Worm (Caenorhabditis elegans) whole organism, young adult: ENCODE measurements around the gene F20B6.9.
A peak's percentile ranks its signal among the peaks of the same experiment; 100 is the strongest.

ENCODE experiments used
- B0035.1 ChIP-seq: sonication (generic microtip); optimal IDR thresholded peaks from 2 replicates; lab custom pipeline; 2016; ENCODE audit warnings: missing genetic modification characterization, mild to moderate bottlenecking, missing compliant biosample characterization, missing genotype, missing genetic modification reagents
- B0261.1 ChIP-seq: sonication (generic microtip); optimal IDR thresholded peaks from 2 replicates; lab custom pipeline; 2016; ENCODE audit warnings: mild to moderate bottlenecking, missing genetic modification characterization, moderate library complexity, missing compliant biosample characterization
- B0336.3 ChIP-seq: fragments of 200-800 bp; sonication (Bioruptor generic); IDR thresholded peaks from 2 replicates; pipeline ENCODE4 v1.3.6; 2022; ENCODE audit warnings: missing genetic modification characterization, missing compliant biosample characterization
- C17E4.6 ChIP-seq: fragments of 200-800 bp; sonication (Bioruptor generic); IDR thresholded peaks from 2 replicates; pipeline ENCODE4 v1.3.6; 2022; ENCODE audit warnings: missing genetic modification reagents, missing genetic modification characterization, missing compliant biosample characterization
- F22D6.2 ChIP-seq: sonication (generic microtip); optimal IDR thresholded peaks from 2 replicates; lab custom pipeline; 2016; ENCODE audit warnings: mild to moderate bottlenecking, missing genetic modification characterization, missing compliant biosample characterization
- Y56A3A.18 ChIP-seq: fragments of 200-800 bp; sonication (Bioruptor generic); IDR thresholded peaks from 2 replicates; pipeline ENCODE4 v1.3.6; 2022; ENCODE audit warnings: missing genetic modification reagents, missing genetic modification characterization, missing compliant biosample characterization
- Y67H2A.10 ChIP-seq: fragments of 200-800 bp; sonication (Bioruptor generic); conservative IDR thresholded peaks from 2 replicates; pipeline ENCODE4 v1.3.6; 2022; ENCODE audit warnings: missing genetic modification reagents, missing genetic modification characterization, missing compliant biosample characterization
- Y95B8A.8 ChIP-seq: fragments of 200-800 bp; sonication (Bioruptor generic); IDR thresholded peaks from 2 replicates; pipeline ENCODE4 v1.3.6; 2022; ENCODE audit warnings: missing genetic modification reagents, missing genetic modification characterization, missing compliant biosample characterization
- ZK185.1 ChIP-seq: sonication (generic microtip); optimal IDR thresholded peaks from 2 replicates; lab custom pipeline; 2016; ENCODE audit warnings: mild to moderate bottlenecking, missing genetic modification characterization, missing compliant biosample characterization; ENCODE audit not compliant: poor library complexity, severe bottlenecking
- aptf-2 ChIP-seq: fragments of 200-800 bp; sonication (Bioruptor generic); conservative IDR thresholded peaks from 2 replicates; pipeline ENCODE4 v1.3.6; 2022; ENCODE audit warnings: missing genetic modification reagents, missing genetic modification characterization, missing compliant biosample characterization
- atf-7 ChIP-seq: sonication (generic microtip); optimal IDR thresholded peaks from 2 replicates; lab custom pipeline; 2017; ENCODE audit warnings: mild to moderate bottlenecking, missing genetic modification characterization, missing compliant biosample characterization
- attf-6 ChIP-seq: fragments of 200-800 bp; sonication (Bioruptor generic); IDR thresholded peaks from 2 replicates; pipeline ENCODE4 v1.3.6; 2022; ENCODE audit warnings: missing genetic modification reagents, missing genetic modification characterization, missing compliant biosample characterization
- cebp-2 ChIP-seq: fragments of 200-800 bp; sonication (Bioruptor generic); IDR thresholded peaks from 2 replicates; pipeline ENCODE4 v1.3.6; 2022; ENCODE audit warnings: missing genetic modification characterization, missing compliant biosample characterization
- ceh-100 ChIP-seq: fragments of 200-800 bp; sonication (Bioruptor generic); IDR thresholded peaks from 2 replicates; pipeline ENCODE4 v1.3.6; 2022; ENCODE audit warnings: missing genetic modification reagents, missing genetic modification characterization, missing compliant biosample characterization
- chd-7 ChIP-seq: sonication (generic microtip); optimal IDR thresholded peaks from 2 replicates; lab custom pipeline; 2016; ENCODE audit warnings: mild to moderate bottlenecking, missing genetic modification characterization, moderate library complexity, missing compliant biosample characterization
- egrh-3 ChIP-seq: fragments of 200-800 bp; sonication (Bioruptor generic); IDR thresholded peaks from 2 replicates; pipeline ENCODE4 v1.3.6; 2022; ENCODE audit warnings: missing genetic modification reagents, missing genetic modification characterization, missing compliant biosample characterization
- ekl-4 ChIP-seq: fragments of 200-800 bp; sonication (Bioruptor generic); IDR thresholded peaks from 2 replicates; pipeline ENCODE4 v1.3.6; 2022; ENCODE audit warnings: missing genetic modification reagents, missing genetic modification characterization, missing compliant biosample characterization
- fkh-3 ChIP-seq: sonication (generic microtip); optimal IDR thresholded peaks from 2 replicates; lab custom pipeline; 2016; ENCODE audit warnings: mild to moderate bottlenecking, missing genetic modification characterization, missing compliant biosample characterization
- gei-17 ChIP-seq: fragments of 200-800 bp; sonication (Bioruptor generic); optimal IDR thresholded peaks from 2 replicates; lab custom pipeline; 2018; ENCODE audit warnings: mild to moderate bottlenecking, missing genetic modification characterization, missing compliant biosample characterization
- hmg-20 ChIP-seq: fragments of 200-800 bp; sonication (Bioruptor generic); IDR thresholded peaks from 2 replicates; pipeline ENCODE4 v1.3.6; 2022; ENCODE audit warnings: missing genetic modification reagents, missing genetic modification characterization, missing compliant biosample characterization
- let-607 ChIP-seq, 2 experiments: fragments of 200-800 bp in 1 of 2; sonication (Bioruptor generic) in 1 of 2; sonication (generic microtip) in 1 of 2; optimal IDR thresholded peaks; 2 replicates each; lab custom pipeline; 2016 to 2018; ENCODE audit warnings: mild to moderate bottlenecking in 2 of 2, missing compliant biosample characterization in 2 of 2, missing genetic modification characterization in 2 of 2, moderate library complexity in 2 of 2, missing genotype in 1 of 2
- lin-40 ChIP-seq: sonication (generic microtip); optimal IDR thresholded peaks from 2 replicates; lab custom pipeline; 2016; ENCODE audit warnings: missing genetic modification characterization, mild to moderate bottlenecking, missing compliant biosample characterization, missing genotype, missing genetic modification reagents
- lin-54 ChIP-seq: fragments of 200-800 bp; sonication (Bioruptor generic); optimal IDR thresholded peaks from 2 replicates; lab custom pipeline; 2018; ENCODE audit warnings: mild to moderate bottlenecking, missing genetic modification characterization, missing compliant biosample characterization
- madf-10 ChIP-seq: sonication (generic microtip); optimal IDR thresholded peaks from 2 replicates; lab custom pipeline; 2016; ENCODE audit warnings: mild to moderate bottlenecking, missing genetic modification characterization, missing compliant biosample characterization
- madf-3 ChIP-seq: fragments of 200-800 bp; sonication (Bioruptor generic); IDR thresholded peaks from 2 replicates; pipeline ENCODE4 v1.3.6; 2022; ENCODE audit warnings: missing genetic modification reagents, missing genetic modification characterization, missing compliant biosample characterization
- madf-6 ChIP-seq: fragments of 200-800 bp; sonication (Bioruptor generic); IDR thresholded peaks from 2 replicates; pipeline ENCODE4 v1.3.6; 2022; ENCODE audit warnings: missing genetic modification reagents, missing genetic modification characterization, missing compliant biosample characterization
- madf-8 ChIP-seq: fragments of 200-800 bp; sonication (Bioruptor generic); conservative IDR thresholded peaks from 2 replicates; pipeline ENCODE4 v1.3.6; 2022; ENCODE audit warnings: missing genetic modification reagents, missing genetic modification characterization, missing compliant biosample characterization
- nfyb-1 ChIP-seq: fragments of 200-800 bp; sonication (Bioruptor generic); IDR thresholded peaks from 2 replicates; pipeline ENCODE4 v1.3.6; 2022; ENCODE audit warnings: missing genetic modification reagents, missing genetic modification characterization, missing compliant biosample characterization
- nhr-120 ChIP-seq: fragments of 200-800 bp; sonication (Bioruptor generic); IDR thresholded peaks from 2 replicates; pipeline ENCODE4 v1.3.6; 2022; ENCODE audit warnings: missing genetic modification characterization, missing compliant biosample characterization
- nhr-27 ChIP-seq: fragments of 200-800 bp; sonication (Bioruptor generic); optimal IDR thresholded peaks from 2 replicates; lab custom pipeline; 2018; ENCODE audit warnings: mild to moderate bottlenecking, missing genetic modification characterization, moderate library complexity, missing compliant biosample characterization
- nhr-90 ChIP-seq: sonication (generic microtip); optimal IDR thresholded peaks from 2 replicates; lab custom pipeline; 2016; ENCODE audit warnings: missing genotype, mild to moderate bottlenecking, missing genetic modification characterization, missing compliant biosample characterization
- pbrm-1 ChIP-seq: fragments of 200-800 bp; sonication (Bioruptor generic); IDR thresholded peaks from 2 replicates; pipeline ENCODE4 v1.3.6; 2022; ENCODE audit warnings: missing genetic modification reagents, missing genetic modification characterization, missing compliant biosample characterization
- repo-1 ChIP-seq: sonication (generic microtip); optimal IDR thresholded peaks from 2 replicates; lab custom pipeline; 2017; ENCODE audit warnings: mild to moderate bottlenecking, missing genetic modification characterization, missing compliant biosample characterization
- snpc-4 ChIP-seq, 5 experiments: fragments of 150-350 bp in 1 of 5; sonication (generic microtip) in 4 of 5; optimal IDR thresholded peaks; 2 replicates each; lab custom pipeline; 2014 to 2018; ENCODE audit warnings: missing genetic modification characterization in 5 of 5, missing biosample characterization in 3 of 5, antibody characterized with exemption in 2 of 5, mild to moderate bottlenecking in 2 of 5, missing compliant biosample characterization in 2 of 5, missing genotype in 2 of 5, moderate library complexity in 2 of 5, missing genetic modification reagents in 1 of 5
- tbp1 ChIP-seq: fragments of 200-800 bp; sonication (Bioruptor generic); optimal IDR thresholded peaks from 2 replicates; lab custom pipeline; 2018; ENCODE audit warnings: mild to moderate bottlenecking, missing genetic modification characterization, missing compliant biosample characterization
- tlf-1 ChIP-seq: fragments of 200-800 bp; sonication (Bioruptor generic); optimal IDR thresholded peaks from 2 replicates; lab custom pipeline; 2018; ENCODE audit warnings: mild to moderate bottlenecking, missing genetic modification characterization, missing compliant biosample characterization
- zfh-2 ChIP-seq: fragments of 200-800 bp; sonication (Bioruptor generic); conservative IDR thresholded peaks from 2 replicates; pipeline ENCODE4 v1.3.6; 2022; ENCODE audit warnings: missing genetic modification reagents, missing genetic modification characterization, missing compliant biosample characterization
- zim-3 ChIP-seq: sonication (generic microtip); optimal IDR thresholded peaks from 2 replicates; lab custom pipeline; 2017; ENCODE audit warnings: mild to moderate bottlenecking, missing genetic modification characterization, moderate library complexity, missing compliant biosample characterization
- ztf-26 ChIP-seq: sonication (generic microtip); optimal IDR thresholded peaks from 2 replicates; lab custom pipeline; 2017; ENCODE audit warnings: missing genetic modification characterization, missing compliant biosample characterization
- ztf-28 ChIP-seq: fragments of 200-800 bp; sonication (Bioruptor generic); IDR thresholded peaks from 2 replicates; pipeline ENCODE4 v1.3.6; 2022; ENCODE audit warnings: missing genetic modification reagents, missing genetic modification characterization, missing compliant biosample characterization
- ztf-3 ChIP-seq: fragments of 200-800 bp; sonication (Bioruptor generic); optimal IDR thresholded peaks from 2 replicates; lab custom pipeline; 2018; ENCODE audit warnings: mild to moderate bottlenecking, missing genetic modification characterization, missing compliant biosample characterization

Gene F20B6.9

DNA sequence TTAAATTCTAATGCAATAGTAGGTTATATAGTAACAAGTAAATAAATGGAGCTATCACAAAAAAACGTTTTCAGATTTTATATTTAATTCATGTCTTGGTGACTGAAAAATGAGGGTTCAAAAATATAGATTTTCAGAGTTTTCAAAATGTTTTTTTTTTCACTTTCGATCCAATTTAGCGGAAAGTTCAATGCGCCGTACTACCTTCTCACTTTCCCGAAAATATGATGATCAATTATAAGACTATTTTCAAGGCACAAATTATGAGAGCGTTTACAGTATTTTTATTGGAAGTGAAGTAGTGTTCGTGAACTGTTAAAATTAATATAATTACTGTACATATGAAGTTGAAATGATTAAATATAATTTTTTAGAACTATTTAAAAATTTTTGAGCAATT, 14.2 kb downstream of the F20B6.9 start:
- TF ChIP-seq lin-54 (GFP tag; lab: Kevin White, UChicago) (no peak), B0261.1 (tag; lab: Kevin White, UChicago) (no peak), cebp-2 (GFP tag; lab: Robert Waterston, UW) (no peak), repo-1 (tag; lab: Kevin White, UChicago) (peak; percentile 90), pbrm-1 (no peak), B0336.3 (GFP tag; lab: Robert Waterston, UW) (peak; percentile 45; the same call in 1 of the 2 replicates), nhr-90 (tag; lab: Kevin White, UChicago) (peak; percentile 40), zim-3 (tag; lab: Kevin White, UChicago) (peak; percentile 42), fkh-3 (peak; percentile 60), aptf-2 (GFP tag; lab: Robert Waterston, UW) (no peak), madf-6 (GFP tag; lab: Robert Waterston, UW) (no peak), Y67H2A.10 (GFP tag; lab: Robert Waterston, UW) (no peak), tlf-1 (GFP tag; lab: Kevin White, UChicago) (peak; percentile 42), lin-40 (tag; lab: Kevin White, UChicago) (peak; percentile 68), madf-10 (tag; lab: Kevin White, UChicago) (peak; percentile 36), egrh-3 (GFP tag; lab: Robert Waterston, UW) (no peak), madf-3 (GFP tag; lab: Robert Waterston, UW) (no peak), ztf-3 (peak; percentile 22), ztf-28 (GFP tag; lab: Robert Waterston, UW) (no peak), attf-6 (no peak), nfyb-1 (GFP tag; lab: Robert Waterston, UW) (peak; percentile 44; the same call in 1 of the 2 replicates), ekl-4 (GFP tag; lab: Robert Waterston, UW) (peak; percentile 38; the same call in 1 of the 2 replicates), C17E4.6 (no peak), hmg-20 (no peak), nhr-27 (tag; lab: Kevin White, UChicago) (no peak), snpc-4 (GFP tag; optimal IDR thresholded peaks at IDR 0.05; lab: Kevin White, UChicago) (no peak), snpc-4 (tag; optimal IDR thresholded peaks at IDR 0.05; lab: Kevin White, UChicago) (peak in 1 of 4 experiments; percentile 17), F22D6.2 (tag; lab: Kevin White, UChicago) (no peak), zfh-2 (GFP tag; lab: Robert Waterston, UW) (no peak), madf-8 (GFP tag; lab: Robert Waterston, UW) (no peak), gei-17 (GFP tag; lab: Kevin White, UChicago) (peak; percentile 23), ztf-26 (tag; lab: Kevin White, UChicago) (peak; percentile 11), tbp1 (GFP tag; lab: Kevin White, UChicago) (peak; percentile 18), let-607 (tag; optimal IDR thresholded peaks at IDR 0.05; lab: Kevin White, UChicago) (peak in 1 of 2 experiments; percentile 61), chd-7 (tag; lab: Kevin White, UChicago) (peak; percentile 15), ZK185.1 (peak; percentile 29), atf-7 (tag; lab: Kevin White, UChicago) (peak; percentile 36), nhr-120 (GFP tag; lab: Robert Waterston, UW) (no peak), B0035.1 (tag; lab: Kevin White, UChicago) (peak; percentile 48), Y56A3A.18 (peak; percentile 75; the same call in 1 of the 2 replicates), Y95B8A.8 (GFP tag; lab: Robert Waterston, UW) (no peak), ceh-100 (GFP tag; lab: Robert Waterston, UW) (no peak)
